Fruit fly (Drosophila melanogaster): ENCODE measurements around the gene CG14711.

Gene CG14711

DNA sequence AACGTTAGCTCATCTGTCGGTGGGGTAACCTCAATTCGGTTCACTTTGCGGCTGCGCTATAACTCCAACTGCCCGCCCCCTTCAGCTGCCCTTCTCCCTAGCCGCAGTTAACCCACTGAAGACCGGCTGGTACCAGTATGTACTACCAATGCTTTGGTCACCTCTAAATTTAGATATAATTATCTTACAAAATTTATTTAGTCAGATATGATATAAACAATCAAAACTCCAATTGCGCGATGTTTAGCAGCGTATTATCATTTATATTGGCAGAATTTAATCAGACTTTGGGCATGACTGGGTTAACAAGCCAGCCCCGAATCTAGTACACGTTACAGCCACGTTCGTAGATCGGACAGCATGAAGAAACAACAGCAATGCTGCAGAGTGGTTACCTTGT, 38.6 kb downstream of the CG14711 start:
- TF ChIP-seq CG17361 (GFP tag; IDR thresholded peaks at IDR 0.05) (0 out of 3 replicates have a peak, but pooled peaks have one; percentile 38), CrebB (tag; optimal IDR thresholded peaks at IDR 0.05) (no peak), Antp (GFP tag; optimal IDR thresholded peaks at IDR 0.05) (no peak), C15 (GFP tag; IDR thresholded peaks at IDR 0.05) (no peak), CG4404 (GFP tag; IDR thresholded peaks at IDR 0.05) (no peak), Nf-YC (tag; optimal IDR thresholded peaks at IDR 0.05) (peak; percentile 41), CG12155 (GFP tag; optimal IDR thresholded peaks at IDR 0.05) (no peak), Dad (GFP tag; optimal IDR thresholded peaks at IDR 0.05) (no peak), CG1647 (GFP tag; optimal IDR thresholded peaks at IDR 0.05) (no peak), gcm2 (GFP tag; optimal IDR thresholded peaks at IDR 0.05) (peak; percentile 23), NfI (GFP tag; optimal IDR thresholded peaks at IDR 0.05) (peak; percentile 46), CG1602 (GFP tag; optimal IDR thresholded peaks at IDR 0.05) (no peak), ara (GFP tag; IDR thresholded peaks at IDR 0.05) (no peak), jumu (GFP tag; optimal IDR thresholded peaks at IDR 0.05) (no peak), bbx (GFP tag; IDR thresholded peaks at IDR 0.05; ENCODE audit: partially characterized antibody) (no peak), CG9876 (GFP tag; optimal IDR thresholded peaks at IDR 0.05) (no peak), CG12391 (tag; optimal IDR thresholded peaks at IDR 0.05) (peak; percentile 59), sim (GFP tag; IDR thresholded peaks at IDR 0.05) (0 out of 2 replicates have a peak, but pooled peaks have one; percentile 9), CG11504 (tag; optimal IDR thresholded peaks at IDR 0.05) (peak; percentile 79), ato (GFP tag; IDR thresholded peaks at IDR 0.05; ENCODE audit: partially characterized antibody) (no peak), CG10431 (GFP tag; optimal IDR thresholded peaks at IDR 0.05) (no peak), CG6175 (GFP tag; IDR thresholded peaks at IDR 0.05) (no peak), crc (GFP tag; optimal IDR thresholded peaks at IDR 0.05) (no peak), CG8388 (GFP tag; optimal IDR thresholded peaks at IDR 0.05) (no peak), Sry-δ (GFP tag; optimal IDR thresholded peaks at IDR 0.05) (no peak), Ssrp (tag; optimal IDR thresholded peaks at IDR 0.05) (peak; percentile 47), da (GFP tag; optimal IDR thresholded peaks at IDR 0.05) (no peak), ATbp (GFP tag; optimal IDR thresholded peaks at IDR 0.05) (peak; percentile 48), CG31365 (tag; optimal IDR thresholded peaks at IDR 0.05) (no peak), Sox100B (GFP tag; optimal IDR thresholded peaks at IDR 0.05) (peak; percentile 40), MTF-1 (GFP tag; optimal IDR thresholded peaks at IDR 0.05; ENCODE audit: borderline replicate concordance) (peak; percentile 36), Adf1 (GFP tag; IDR thresholded peaks at IDR 0.05) (no peak), az2 (GFP tag; optimal IDR thresholded peaks at IDR 0.05) (peak; percentile 27), Nf-YB (GFP tag; optimal IDR thresholded peaks at IDR 0.05) (peak; percentile 14), CG13123 (GFP tag; optimal IDR thresholded peaks at IDR 0.05) (no peak), CG10979 (tag; optimal IDR thresholded peaks at IDR 0.05) (peak; percentile 36), CG11398 (GFP tag; optimal IDR thresholded peaks at IDR 0.05) (no peak), ham (GFP tag; IDR thresholded peaks at IDR 0.05) (no peak), CG8765 (GFP tag; IDR thresholded peaks at IDR 0.05) (no peak), CG17359 (tag; optimal IDR thresholded peaks at IDR 0.05) (peak; percentile 59), maf-S (GFP tag; optimal IDR thresholded peaks at IDR 0.05) (no peak), CG17385 (GFP tag; optimal IDR thresholded peaks at IDR 0.05) (peak; percentile 50), ap (GFP tag; IDR thresholded peaks at IDR 0.05) (no peak), bab2 (GFP tag; optimal IDR thresholded peaks at IDR 0.05) (no peak), tup (GFP tag; optimal IDR thresholded peaks at IDR 0.05) (no peak), CG16863 (GFP tag; optimal IDR thresholded peaks at IDR 0.05) (no peak), CG12659 (GFP tag; optimal IDR thresholded peaks at IDR 0.05) (peak; percentile 54), B-H2 (GFP tag; optimal IDR thresholded peaks at IDR 0.05) (no peak), CG4282 (GFP tag; optimal IDR thresholded peaks at IDR 0.05) (no peak), gfzf (GFP tag; optimal IDR thresholded peaks at IDR 0.05) (no peak), bcd (GFP tag; optimal IDR thresholded peaks at IDR 0.05) (peak; percentile 12)

All from whole organism, embryonic.